Worm (Caenorhabditis elegans) whole organism, L1 larva: ENCODE data around the gene mrps-18B.
A peak's percentile ranks its signal among the peaks of the same experiment; 100 is the strongest.

Experiments
- C04F5.9 ChIP-seq: sonication (generic microtip); optimal IDR thresholded peaks from 2 replicates; lab custom pipeline; 2016; ENCODE audit warnings: missing genetic modification characterization, missing compliant biosample characterization
- C16A3.4 ChIP-seq: fragments of 150-350 bp; optimal IDR thresholded peaks from 2 replicates; lab custom pipeline; 2014; ENCODE audit warnings: missing biosample characterization, missing genetic modification characterization
- C34B4.2 ChIP-seq: sonication (generic microtip); optimal IDR thresholded peaks from 2 replicates; lab custom pipeline; 2017; ENCODE audit warnings: mild to moderate bottlenecking, missing genetic modification characterization, missing compliant biosample characterization
- F16B12.6 ChIP-seq: fragments of 150-350 bp; optimal IDR thresholded peaks from 2 replicates; lab custom pipeline; 2014; ENCODE audit warnings: missing biosample characterization, missing genetic modification characterization
- Y116A8C.19 ChIP-seq: sonication (generic microtip); optimal IDR thresholded peaks from 2 replicates; lab custom pipeline; 2016; ENCODE audit warnings: missing compliant biosample characterization, missing genetic modification characterization, borderline replicate concordance
- aha-1 ChIP-seq: fragments of 150-350 bp; optimal IDR thresholded peaks from 2 replicates; lab custom pipeline; 2014; ENCODE audit warnings: missing biosample characterization, missing genetic modification characterization
- alr-1 ChIP-seq: fragments of 200-800 bp; sonication (Bioruptor generic); optimal IDR thresholded peaks from 2 replicates; lab custom pipeline; 2018; ENCODE audit warnings: borderline replicate concordance, mild to moderate bottlenecking, missing genetic modification characterization, missing compliant biosample characterization
- ceh-8 ChIP-seq: fragments of 200-800 bp; sonication (Bioruptor generic); optimal IDR thresholded peaks from 2 replicates; lab custom pipeline; 2018; ENCODE audit warnings: mild to moderate bottlenecking, missing genetic modification characterization, moderate library complexity, missing compliant biosample characterization
- ceh-88 ChIP-seq: fragments of 200-800 bp; sonication (Bioruptor generic); IDR thresholded peaks from 2 replicates; pipeline ENCODE4 v1.3.6; 2022; ENCODE audit warnings: missing genetic modification characterization, missing compliant biosample characterization
- ces-1 ChIP-seq: fragments of 150-350 bp; optimal IDR thresholded peaks from 2 replicates; lab custom pipeline; 2014; ENCODE audit warnings: missing biosample characterization, missing genetic modification reagents, missing genetic modification characterization
- efl-3 ChIP-seq: fragments of 200-800 bp; sonication (Bioruptor generic); optimal IDR thresholded peaks from 2 replicates; lab custom pipeline; 2018; ENCODE audit warnings: mild to moderate bottlenecking, missing genetic modification characterization, missing compliant biosample characterization
- elt-2 ChIP-seq: sonication (generic microtip); optimal IDR thresholded peaks from 2 replicates; lab custom pipeline; 2016; ENCODE audit warnings: missing genetic modification characterization, mild to moderate bottlenecking, inconsistent platforms, missing compliant biosample characterization, missing genetic modification reagents
- ets-5 ChIP-seq: fragments of 200-800 bp; sonication (Bioruptor generic); IDR thresholded peaks from 2 replicates; pipeline ENCODE4 v1.3.6; 2022; ENCODE audit warnings: missing genetic modification characterization, missing compliant biosample characterization
- fkh-10 ChIP-seq: sonication (generic microtip); optimal IDR thresholded peaks from 2 replicates; lab custom pipeline; 2017; ENCODE audit warnings: missing biosample characterization, missing genetic modification reagents, missing genetic modification characterization
- fkh-8 ChIP-seq: sonication (generic microtip); optimal IDR thresholded peaks from 2 replicates; lab custom pipeline; 2016; ENCODE audit warnings: mild to moderate bottlenecking, missing genetic modification characterization, missing compliant biosample characterization
- fos-1 ChIP-seq: fragments of 150-350 bp; optimal IDR thresholded peaks from 2 replicates; lab custom pipeline; 2014; ENCODE audit warnings: missing biosample characterization, missing genetic modification characterization
- hpl-2 ChIP-seq: fragments of 150-350 bp; optimal IDR thresholded peaks from 2 replicates; lab custom pipeline; 2014; ENCODE audit warnings: missing biosample characterization, missing genetic modification reagents, missing genetic modification characterization
- irx-1 ChIP-seq: sonication (generic microtip); optimal IDR thresholded peaks from 2 replicates; lab custom pipeline; 2016; ENCODE audit warnings: missing genetic modification characterization, missing compliant biosample characterization
- jun-1 ChIP-seq: fragments of 150-350 bp; optimal IDR thresholded peaks from 2 replicates; lab custom pipeline; 2014; ENCODE audit warnings: missing biosample characterization, missing genetic modification reagents, missing genetic modification characterization
- lin-13 ChIP-seq: fragments of 150-350 bp; optimal IDR thresholded peaks from 2 replicates; lab custom pipeline; 2014; ENCODE audit warnings: missing biosample characterization, missing genetic modification reagents, missing genetic modification characterization
- lin-14 ChIP-seq: fragments of 200-800 bp; sonication (Bioruptor generic); optimal IDR thresholded peaks from 2 replicates; lab custom pipeline; 2018; ENCODE audit warnings: mild to moderate bottlenecking, missing genetic modification characterization, moderate library complexity, missing compliant biosample characterization
- lin-15B ChIP-seq: fragments of 150-350 bp; sonication (generic microtip); optimal IDR thresholded peaks from 3 replicates; lab custom pipeline; 2014; ENCODE audit warnings: missing biosample characterization, missing genetic modification characterization
- lir-3 ChIP-seq: sonication (generic microtip); optimal IDR thresholded peaks from 2 replicates; lab custom pipeline; 2016; ENCODE audit warnings: mild to moderate bottlenecking, missing genetic modification characterization, moderate library complexity, missing compliant biosample characterization; ENCODE audit not compliant: poor library complexity
- lsy-2 ChIP-seq, 2 experiments: fragments of 150-350 bp; optimal IDR thresholded peaks; 2 replicates each; lab custom pipeline; 2014; ENCODE audit warnings: missing biosample characterization in 2 of 2, missing genetic modification characterization in 2 of 2
- mab-9 ChIP-seq: fragments of 200-800 bp; sonication (Bioruptor generic); IDR thresholded peaks from 2 replicates; pipeline ENCODE4 v1.3.6; 2022; ENCODE audit warnings: missing genetic modification reagents, missing genetic modification characterization, missing compliant biosample characterization
- mdl-1 ChIP-seq, 2 experiments: fragments of 150-350 bp; optimal IDR thresholded peaks; 2 replicates each; lab custom pipeline; 2014 to 2017; ENCODE audit warnings: missing biosample characterization in 2 of 2, missing genetic modification characterization in 2 of 2, inconsistent platforms in 1 of 2
- nhr-19 ChIP-seq: fragments of 200-800 bp; sonication (Bioruptor generic); conservative IDR thresholded peaks from 2 replicates; pipeline ENCODE4 v1.3.6; 2022; ENCODE audit warnings: missing genetic modification characterization, missing compliant biosample characterization
- nhr-237 ChIP-seq: fragments of 150-350 bp; optimal IDR thresholded peaks from 2 replicates; lab custom pipeline; 2014; ENCODE audit warnings: missing biosample characterization, missing genetic modification characterization
- nhr-77 ChIP-seq: fragments of 150-350 bp; optimal IDR thresholded peaks from 2 replicates; lab custom pipeline; 2014; ENCODE audit warnings: missing biosample characterization, missing genetic modification characterization
- pag-3 ChIP-seq: sonication (generic microtip); optimal IDR thresholded peaks from 2 replicates; lab custom pipeline; 2017; ENCODE audit warnings: missing genetic modification characterization, mild to moderate bottlenecking, missing compliant biosample characterization, antibody characterized with exemption, borderline replicate concordance; ENCODE audit not compliant: insufficient read depth
- pax-3 ChIP-seq: fragments of 200-800 bp; sonication (Bioruptor generic); optimal IDR thresholded peaks from 2 replicates; lab custom pipeline; 2018; ENCODE audit warnings: mild to moderate bottlenecking, missing genetic modification characterization, moderate library complexity, missing compliant biosample characterization
- pqm-1 ChIP-seq: sonication (generic microtip); optimal IDR thresholded peaks from 3 replicates; lab custom pipeline; 2017; ENCODE audit warnings: missing biosample characterization, missing genetic modification characterization
- rnt-1 ChIP-seq: sonication (generic microtip); optimal IDR thresholded peaks from 2 replicates; lab custom pipeline; 2016; ENCODE audit warnings: mild to moderate bottlenecking, missing genetic modification characterization, moderate library complexity, missing compliant biosample characterization
- skn-1 ChIP-seq: fragments of 150-350 bp; optimal IDR thresholded peaks from 2 replicates; lab custom pipeline; 2014; ENCODE audit warnings: missing biosample characterization, missing genetic modification characterization
- snpc-4 ChIP-seq: fragments of 150-350 bp; optimal IDR thresholded peaks from 2 replicates; lab custom pipeline; 2014; ENCODE audit warnings: missing biosample characterization, missing genetic modification characterization
- snu-23 ChIP-seq: sonication (generic microtip); optimal IDR thresholded peaks from 2 replicates; lab custom pipeline; 2016; ENCODE audit warnings: missing genetic modification characterization, missing compliant biosample characterization
- tbx-2 ChIP-seq: sonication (generic microtip); optimal IDR thresholded peaks from 2 replicates; lab custom pipeline; 2016; ENCODE audit warnings: missing genetic modification characterization, missing compliant biosample characterization
- tlp-1 ChIP-seq: fragments of 150-350 bp; optimal IDR thresholded peaks from 2 replicates; lab custom pipeline; 2014; ENCODE audit warnings: missing biosample characterization, missing genetic modification characterization
- unc-130 ChIP-seq: fragments of 150-350 bp; optimal IDR thresholded peaks from 2 replicates; lab custom pipeline; 2017; ENCODE audit warnings: missing biosample characterization, missing genetic modification characterization, inconsistent platforms
- unc-62 ChIP-seq: fragments of 150-350 bp; optimal IDR thresholded peaks from 2 replicates; lab custom pipeline; 2014; ENCODE audit warnings: missing biosample characterization, missing genetic modification reagents, missing genetic modification characterization
- unc-98 ChIP-seq: fragments of 200-800 bp; sonication (Bioruptor generic); IDR thresholded peaks from 2 replicates; pipeline ENCODE4 v1.3.6; 2022; ENCODE audit warnings: missing genetic modification characterization, missing compliant biosample characterization
- vab-15 ChIP-seq: sonication (generic microtip); optimal IDR thresholded peaks from 2 replicates; lab custom pipeline; 2017; ENCODE audit warnings: missing genotype, mild to moderate bottlenecking, missing genetic modification characterization, missing compliant biosample characterization
- xbp-1 ChIP-seq: sonication (generic microtip); optimal IDR thresholded peaks from 2 replicates; lab custom pipeline; 2016; ENCODE audit warnings: missing genetic modification characterization, missing compliant biosample characterization
- zag-1 ChIP-seq: fragments of 150-350 bp; optimal IDR thresholded peaks from 2 replicates; lab custom pipeline; 2014; ENCODE audit warnings: missing biosample characterization, missing genetic modification characterization
- ztf-4 ChIP-seq: fragments of 150-350 bp; optimal IDR thresholded peaks from 2 replicates; lab custom pipeline; 2014; ENCODE audit warnings: missing biosample characterization, missing genetic modification characterization

mrps-18B gene

ce11 chrII:8516783-8517182 is 8.7 kb upstream of the mrps-18B start, which contains the start of gene rnh-2 (continued):
- TF ChIP-seq mdl-1 (tag; optimal IDR thresholded peaks at IDR 0.05; lab: Kevin White, UChicago) (no peak), C34B4.2 (tag; lab: Kevin White, UChicago) (no peak), lin-14 (GFP tag; lab: Kevin White, UChicago) (peak; percentile 77), alr-1 (tag; lab: Kevin White, UChicago) (no peak), ceh-8 (GFP tag; lab: Kevin White, UChicago) (no peak), tlp-1 (tag; lab: Kevin White, UChicago) (no peak), skn-1 (tag; lab: Kevin White, UChicago) (peak; percentile 25), vab-15 (tag; lab: Kevin White, UChicago) (no peak), unc-98 (GFP tag; lab: Robert Waterston, UW) (no peak), unc-130 (tag; lab: Kevin White, UChicago) (peak; percentile 17), snu-23 (GFP tag; lab: Kevin White, UChicago) (peak; percentile 70), Y116A8C.19 (tag; lab: Kevin White, UChicago) (no peak), elt-2 (tag; lab: Kevin White, UChicago) (peak; percentile 28), C16A3.4 (tag; lab: Kevin White, UChicago) (peak; percentile 81), xbp-1 (tag; lab: Kevin White, UChicago) (peak; percentile 61), aha-1 (tag; lab: Kevin White, UChicago) (no peak), tbx-2 (tag; lab: Kevin White, UChicago) (peak; percentile 61), fkh-10 (no peak), ceh-88 (GFP tag; lab: Robert Waterston, UW) (no peak), nhr-237 (no peak), pqm-1 (tag; lab: Kevin White, UChicago) (no peak), irx-1 (tag; lab: Kevin White, UChicago) (no peak), unc-62 (no peak), nhr-77 (peak; percentile 42), lsy-2 (tag; optimal IDR thresholded peaks at IDR 0.05; lab: Kevin White, UChicago) (peak; percentile 72 to 94), ces-1 (GFP tag; lab: Kevin White, UChicago) (no peak), lin-15B (tag; lab: Kevin White, UChicago) (peak; percentile 76), pag-3 (tag; lab: Kevin White, UChicago) (no peak), fkh-8 (peak; percentile 62), lin-13 (GFP tag; lab: Kevin White, UChicago) (peak; percentile 56), ets-5 (no peak), ztf-4 (tag; lab: Kevin White, UChicago) (peak; percentile 34), snpc-4 (tag; lab: Kevin White, UChicago) (peak; percentile 52), hpl-2 (GFP tag; lab: Kevin White, UChicago) (no peak), F16B12.6 (tag; lab: Kevin White, UChicago) (peak; percentile 65), mab-9 (GFP tag; lab: Robert Waterston, UW) (no peak), rnt-1 (peak; percentile 90), pax-3 (tag; lab: Kevin White, UChicago) (peak; percentile 42), jun-1 (tag; lab: Kevin White, UChicago) (no peak), zag-1 (tag; lab: Kevin White, UChicago) (no peak), lir-3 (peak; percentile 85), C04F5.9 (tag; lab: Kevin White, UChicago) (peak; percentile 48), efl-3 (GFP tag; lab: Kevin White, UChicago) (no peak), fos-1 (peak; percentile 59), nhr-19 (peak; percentile 52)
